Fruit fly (Drosophila melanogaster) whole organism, adult: ENCODE measurements around the gene TfIIFbeta.

Source experiments
- Hr96 ChIP-seq: fragments of 200-800 bp; sonication (Bioruptor generic); optimal IDR thresholded peaks from 2 replicates; lab custom pipeline; 2016; ENCODE audit warnings: missing biosample characterization, missing genetic modification characterization
- bab1 ChIP-seq: fragments of 200-800 bp; sonication (Bioruptor generic); optimal IDR thresholded peaks from 3 replicates; lab custom pipeline; 2019; ENCODE audit warnings: missing biosample characterization, mild to moderate bottlenecking, missing genetic modification characterization, moderate library complexity

DNA sequence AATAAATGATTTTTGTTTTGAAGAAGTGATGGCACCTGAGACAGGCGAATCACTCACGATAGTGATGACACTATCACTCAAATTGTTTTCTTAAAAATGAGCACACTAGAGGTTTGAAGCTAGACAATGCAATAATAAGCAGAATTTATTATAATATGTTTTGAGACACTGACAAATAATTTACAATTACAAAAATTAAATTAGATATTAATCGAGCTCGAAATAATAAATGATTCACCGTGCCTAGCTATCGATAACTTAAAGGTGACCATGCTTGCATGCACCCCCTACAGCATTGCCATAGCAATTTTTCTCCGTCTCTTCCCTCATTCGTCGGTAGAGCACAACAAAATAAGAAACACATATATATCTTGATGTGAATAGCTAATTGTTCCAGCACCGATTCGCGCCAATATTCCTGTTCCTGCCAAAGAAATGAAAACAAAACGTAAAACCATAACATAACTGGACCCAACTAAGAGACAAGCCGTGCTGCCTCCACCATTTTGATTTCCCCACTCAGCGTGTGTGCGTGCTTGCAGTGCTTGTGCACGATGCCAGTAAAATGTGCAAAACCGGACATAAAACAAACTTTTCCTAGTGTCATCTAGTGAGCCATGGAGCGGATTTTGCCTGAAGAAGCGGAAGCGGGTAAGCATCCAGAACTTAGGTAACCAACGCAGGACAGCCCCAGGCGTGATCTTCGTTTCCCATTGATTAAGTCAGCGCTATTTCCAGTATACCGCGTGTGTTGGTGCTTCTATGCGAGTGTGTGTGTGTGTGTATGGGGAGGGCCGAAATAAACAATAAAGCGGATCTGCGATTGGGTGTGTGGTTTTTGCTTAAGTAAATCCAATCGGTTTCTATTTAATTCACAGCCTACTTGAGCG, 6.4 kb downstream of the TfIIFbeta start, which contains the start of the genes MED7 and Cap-H2:
- TF ChIP-seq bab1 (GFP tag; lab: Kevin White, UChicago) (peak; percentile 76), Hr96 (GFP tag; lab: Kevin White, UChicago) (peak; percentile 76)
